Worm (Caenorhabditis elegans) whole organism, L3 larva: ENCODE data around the gene T10B5.3.
"Not testable (repeated sequence)": the region's sequence is repeated elsewhere in the genome, so short reads cannot be mapped to it uniquely, and the experiment has no call there.

Experiments
- ama-1 ChIP-seq: fragments of 150-350 bp; optimal IDR thresholded peaks from 2 replicates; lab custom pipeline; 2018
- ceh-82 ChIP-seq: fragments of 150-350 bp; optimal IDR thresholded peaks from 2 replicates; lab custom pipeline; 2014; ENCODE audit warnings: missing biosample characterization, missing genetic modification characterization
- fos-1 ChIP-seq: fragments of 150-350 bp; optimal IDR thresholded peaks from 2 replicates; lab custom pipeline; 2014; ENCODE audit warnings: missing biosample characterization, missing genetic modification characterization
- nhr-25 ChIP-seq: sonication (generic microtip); optimal IDR thresholded peaks from 2 replicates; lab custom pipeline; 2017; ENCODE audit warnings: missing biosample characterization, missing genetic modification characterization
- nhr-28 ChIP-seq: fragments of 150-350 bp; optimal IDR thresholded peaks from 2 replicates; lab custom pipeline; 2014; ENCODE audit warnings: missing biosample characterization, missing genetic modification characterization
- nhr-77 ChIP-seq: fragments of 150-350 bp; optimal IDR thresholded peaks from 2 replicates; lab custom pipeline; 2014; ENCODE audit warnings: missing biosample characterization, missing genetic modification characterization
- pha-4 ChIP-seq: fragments of 150-350 bp; optimal IDR thresholded peaks from 2 replicates; lab custom pipeline; 2014; ENCODE audit warnings: missing biosample characterization, missing genetic modification reagents, missing genetic modification characterization

ce11 chrV:1814784-1815183 is 54.8 kb downstream of the T10B5.3 start, which contains the start of gene Y46H3A.5:
- TF ChIP-seq nhr-28 (tag; lab: Kevin White, UChicago); nhr-77 (tag; lab: Kevin White, UChicago); pha-4 (tag; lab: Kevin White, UChicago); fos-1; ama-1 (lab: Kevin White, UChicago); nhr-25; ceh-82: not testable (repeated sequence)
